Fruit fly (Drosophila melanogaster) whole organism, embryonic: ENCODE data around the gene Lamp1.

Source experiments
- Awh ChIP-seq: fragments of 200-800 bp; sonication (Bioruptor generic); IDR thresholded peaks from 2 replicates; pipeline ENCODE4, ENCODE4 v1.3.6; 2022; ENCODE audit warnings: missing biosample characterization, missing genetic modification characterization
- CG10543 ChIP-seq: fragments of 200-800 bp; sonication (Bioruptor generic); optimal IDR thresholded peaks from 3 replicates; lab custom pipeline; 2017; ENCODE audit warnings: missing biosample characterization, mild to moderate bottlenecking, missing genetic modification characterization, moderate library complexity
- CG10654 ChIP-seq: fragments of 200-800 bp; sonication (Bioruptor generic); optimal IDR thresholded peaks from 2 replicates; lab custom pipeline; 2016; ENCODE audit warnings: missing biosample characterization, missing genetic modification characterization
- CG10979 ChIP-seq: fragments of 200-800 bp; sonication (Bioruptor generic); optimal IDR thresholded peaks from 2 replicates; lab custom pipeline; 2018; ENCODE audit warnings: missing biosample characterization, mild to moderate bottlenecking, missing genetic modification characterization, moderate library complexity
- CG12104 ChIP-seq: fragments of 200-800 bp; sonication (Bioruptor generic); optimal IDR thresholded peaks from 3 replicates; lab custom pipeline; 2016; ENCODE audit warnings: missing biosample characterization, missing genetic modification characterization
- CG12155 ChIP-seq: fragments of 200-800 bp; sonication (Bioruptor generic); optimal IDR thresholded peaks from 3 replicates; lab custom pipeline; 2016; ENCODE audit warnings: missing biosample characterization, missing genetic modification characterization
- CG15011 ChIP-seq: fragments of 200-800 bp; sonication (Bioruptor generic); optimal IDR thresholded peaks from 3 replicates; lab custom pipeline; 2018; ENCODE audit warnings: missing biosample characterization, mild to moderate bottlenecking, missing genetic modification characterization
- CG15514 ChIP-seq: fragments of 200-800 bp; sonication (Bioruptor generic); optimal IDR thresholded peaks from 3 replicates; lab custom pipeline; 2017; ENCODE audit warnings: missing biosample characterization, missing genetic modification characterization, mild to moderate bottlenecking, moderate library complexity, missing genetic modification reagents
- CG16815 ChIP-seq: fragments of 200-800 bp; sonication (Bioruptor generic); optimal IDR thresholded peaks from 3 replicates; lab custom pipeline; 2017; ENCODE audit warnings: missing biosample characterization, mild to moderate bottlenecking, missing genetic modification characterization
- CG17912 ChIP-seq: fragments of 200-800 bp; sonication (Bioruptor generic); optimal IDR thresholded peaks from 2 replicates; lab custom pipeline; 2018; ENCODE audit warnings: missing biosample characterization, mild to moderate bottlenecking, missing genetic modification characterization
- CG31388 ChIP-seq: fragments of 200-800 bp; sonication (Bioruptor generic); optimal IDR thresholded peaks from 2 replicates; lab custom pipeline; 2016; ENCODE audit warnings: missing biosample characterization, missing genetic modification characterization
- CG32772 ChIP-seq: fragments of 200-800 bp; sonication (Bioruptor generic); IDR thresholded peaks from 2 replicates; pipeline ENCODE4 v1.3.6; 2022; ENCODE audit warnings: missing biosample characterization, missing genetic modification characterization
- CG5180 ChIP-seq: fragments of 200-800 bp; sonication (Bioruptor generic); optimal IDR thresholded peaks from 3 replicates; lab custom pipeline; 2017; ENCODE audit warnings: missing biosample characterization, missing genetic modification characterization, mild to moderate bottlenecking, moderate library complexity, missing genetic modification reagents
- CG5953 ChIP-seq: fragments of 200-800 bp; sonication (Bioruptor generic); IDR thresholded peaks from 2 replicates; pipeline ENCODE4 v1.3.6; 2022; ENCODE audit warnings: missing biosample characterization, missing genetic modification characterization
- CG6654 ChIP-seq: fragments of 200-800 bp; sonication (Bioruptor generic); optimal IDR thresholded peaks from 2 replicates; lab custom pipeline; 2017; ENCODE audit warnings: missing biosample characterization, mild to moderate bottlenecking, missing genetic modification characterization
- CG7745 ChIP-seq: fragments of 200-800 bp; sonication (Bioruptor generic); optimal IDR thresholded peaks from 2 replicates; lab custom pipeline; 2018; ENCODE audit warnings: missing biosample characterization, mild to moderate bottlenecking, missing genetic modification characterization, moderate library complexity
- CG8359 ChIP-seq: fragments of 200-800 bp; sonication (Bioruptor generic); optimal IDR thresholded peaks from 2 replicates; lab custom pipeline; 2017; ENCODE audit warnings: missing biosample characterization, mild to moderate bottlenecking, missing genetic modification characterization, borderline replicate concordance
- CTCF ChIP-seq: fragments of 200-800 bp; sonication (Bioruptor generic); optimal IDR thresholded peaks from 2 replicates; lab custom pipeline; 2017; ENCODE audit warnings: missing biosample characterization, mild to moderate bottlenecking, missing genetic modification characterization, moderate library complexity
- D19A ChIP-seq: fragments of 200-800 bp; optimal IDR thresholded peaks from 3 replicates; lab custom pipeline; 2019; ENCODE audit warnings: missing biosample characterization, mild to moderate bottlenecking, missing genetic modification characterization, moderate library complexity
- HLH54F ChIP-seq: fragments of 200-800 bp; sonication (Bioruptor generic); optimal IDR thresholded peaks from 3 replicates; lab custom pipeline; 2016; ENCODE audit warnings: missing biosample characterization, missing genetic modification characterization
- Hey ChIP-seq: fragments of 200-800 bp; sonication (Bioruptor generic); optimal IDR thresholded peaks from 3 replicates; lab custom pipeline; 2018; ENCODE audit warnings: missing biosample characterization, mild to moderate bottlenecking, missing genetic modification characterization
- Lhr ChIP-seq: fragments of 200-800 bp; sonication (Bioruptor generic); optimal IDR thresholded peaks from 3 replicates; lab custom pipeline; 2017; ENCODE audit warnings: mild to moderate bottlenecking, missing biosample characterization, missing genetic modification reagents, missing genetic modification characterization
- MBD-R2 ChIP-seq: fragments of 200-800 bp; sonication (Bioruptor generic); IDR thresholded peaks from 2 replicates; pipeline ENCODE4 v1.3.6; 2022; ENCODE audit warnings: missing biosample characterization, missing genetic modification characterization
- Xbp1 ChIP-seq: fragments of 200-800 bp; sonication (Bioruptor generic); optimal IDR thresholded peaks from 3 replicates; lab custom pipeline; 2016; ENCODE audit warnings: missing biosample characterization, mild to moderate bottlenecking, missing genetic modification characterization
- Xrp1 ChIP-seq: fragments of 200-800 bp; sonication (Bioruptor generic); IDR thresholded peaks from 2 replicates; pipeline ENCODE4 v1.3.6; 2022; ENCODE audit warnings: missing biosample characterization, missing genetic modification characterization
- aop ChIP-seq: fragments of 200-800 bp; sonication (Bioruptor generic); IDR thresholded peaks from 2 replicates; pipeline ENCODE4 v1.3.6; 2022; ENCODE audit warnings: missing biosample characterization, missing genetic modification characterization
- az2 ChIP-seq: fragments of 200-800 bp; sonication (Bioruptor generic); optimal IDR thresholded peaks from 3 replicates; lab custom pipeline; 2016; ENCODE audit warnings: missing biosample characterization, missing genetic modification characterization
- btn ChIP-seq: fragments of 200-800 bp; sonication (Bioruptor generic); optimal IDR thresholded peaks from 2 replicates; lab custom pipeline; 2016; ENCODE audit warnings: missing biosample characterization, missing genetic modification characterization
- cato ChIP-seq: fragments of 200-800 bp; sonication (Bioruptor generic); optimal IDR thresholded peaks from 2 replicates; lab custom pipeline; 2016; ENCODE audit warnings: missing biosample characterization, missing genetic modification characterization, borderline replicate concordance
- cwo ChIP-seq: fragments of 200-800 bp; sonication (Bioruptor generic); optimal IDR thresholded peaks from 3 replicates; lab custom pipeline; 2017; ENCODE audit warnings: missing biosample characterization, missing genetic modification characterization, mild to moderate bottlenecking, moderate library complexity, missing genetic modification reagents
- dmrt11E ChIP-seq: fragments of 200-800 bp; sonication (Bioruptor generic); optimal IDR thresholded peaks from 3 replicates; lab custom pipeline; 2018; ENCODE audit warnings: missing biosample characterization, mild to moderate bottlenecking, missing genetic modification characterization, moderate library complexity
- dmrt99B ChIP-seq: fragments of 200-800 bp; sonication (Bioruptor generic); optimal IDR thresholded peaks from 2 replicates; lab custom pipeline; 2018; ENCODE audit warnings: missing biosample characterization, mild to moderate bottlenecking, missing genetic modification characterization, moderate library complexity
- exex ChIP-seq: fragments of 200-800 bp; sonication (Bioruptor generic); optimal IDR thresholded peaks from 4 replicates; lab custom pipeline; 2018; ENCODE audit warnings: missing biosample characterization, mild to moderate bottlenecking, missing genetic modification characterization, moderate library complexity
- jing ChIP-seq: fragments of 200-800 bp; sonication (Bioruptor generic); optimal IDR thresholded peaks from 2 replicates; lab custom pipeline; 2018; ENCODE audit warnings: missing biosample characterization, mild to moderate bottlenecking, missing genetic modification characterization
- mirr ChIP-seq: fragments of 200-800 bp; sonication (Bioruptor generic); optimal IDR thresholded peaks from 3 replicates; lab custom pipeline; 2018; ENCODE audit warnings: missing biosample characterization, mild to moderate bottlenecking, missing genetic modification characterization
- nerfin-2 ChIP-seq: fragments of 200-800 bp; sonication (Bioruptor generic); IDR thresholded peaks from 2 replicates; pipeline ENCODE4 v1.3.6; 2022; ENCODE audit warnings: missing biosample characterization, missing genetic modification characterization; ENCODE audit not compliant: partially characterized antibody
- nmo ChIP-seq: fragments of 200-800 bp; sonication (Bioruptor generic); optimal IDR thresholded peaks from 2 replicates; lab custom pipeline; 2018; ENCODE audit warnings: missing biosample characterization, mild to moderate bottlenecking, missing genetic modification characterization, moderate library complexity
- sens ChIP-seq: fragments of 200-800 bp; sonication (Bioruptor generic); peaks from one replicate; lab custom pipeline; 2016; ENCODE audit warnings: missing biosample characterization, missing genetic modification characterization
- sug ChIP-seq: fragments of 200-800 bp; optimal IDR thresholded peaks from 2 replicates; lab custom pipeline; 2019; ENCODE audit warnings: missing biosample characterization, mild to moderate bottlenecking, missing genetic modification characterization, moderate library complexity
- trh ChIP-seq: fragments of 200-800 bp; sonication (Bioruptor generic); optimal IDR thresholded peaks from 2 replicates; lab custom pipeline; 2016; ENCODE audit warnings: missing biosample characterization, missing genetic modification characterization
- ttk ChIP-seq: fragments of 200-800 bp; sonication (Bioruptor generic); IDR thresholded peaks from 2 replicates; pipeline ENCODE4 v2.1.2; 2022; ENCODE audit warnings: missing biosample characterization, missing genetic modification characterization
- unpg ChIP-seq: fragments of 200-800 bp; sonication (Bioruptor generic); optimal IDR thresholded peaks from 3 replicates; lab custom pipeline; 2018; ENCODE audit warnings: missing biosample characterization, mild to moderate bottlenecking, missing genetic modification characterization, moderate library complexity
- usp ChIP-seq: fragments of >200 bp; optimal IDR thresholded peaks from 2 replicates; lab custom pipeline; 2017; ENCODE audit warnings: missing biosample characterization, missing genetic modification characterization
- vnd ChIP-seq: fragments of 200-800 bp; sonication (Bioruptor generic); IDR thresholded peaks from 3 replicates; pipeline ENCODE4 v1.3.6; 2022; ENCODE audit warnings: missing biosample characterization, missing genetic modification characterization; ENCODE audit not compliant: partially characterized antibody
- wek ChIP-seq: fragments of 200-800 bp; sonication (Bioruptor generic); optimal IDR thresholded peaks from 3 replicates; lab custom pipeline; 2018; ENCODE audit warnings: missing biosample characterization, mild to moderate bottlenecking, missing genetic modification characterization, moderate library complexity
- z ChIP-seq: fragments of 200-800 bp; sonication (Bioruptor generic); IDR thresholded peaks from 3 replicates; pipeline ENCODE4 v1.3.6; 2022; ENCODE audit warnings: missing biosample characterization, missing genetic modification characterization

The Lamp1 gene

DNA sequence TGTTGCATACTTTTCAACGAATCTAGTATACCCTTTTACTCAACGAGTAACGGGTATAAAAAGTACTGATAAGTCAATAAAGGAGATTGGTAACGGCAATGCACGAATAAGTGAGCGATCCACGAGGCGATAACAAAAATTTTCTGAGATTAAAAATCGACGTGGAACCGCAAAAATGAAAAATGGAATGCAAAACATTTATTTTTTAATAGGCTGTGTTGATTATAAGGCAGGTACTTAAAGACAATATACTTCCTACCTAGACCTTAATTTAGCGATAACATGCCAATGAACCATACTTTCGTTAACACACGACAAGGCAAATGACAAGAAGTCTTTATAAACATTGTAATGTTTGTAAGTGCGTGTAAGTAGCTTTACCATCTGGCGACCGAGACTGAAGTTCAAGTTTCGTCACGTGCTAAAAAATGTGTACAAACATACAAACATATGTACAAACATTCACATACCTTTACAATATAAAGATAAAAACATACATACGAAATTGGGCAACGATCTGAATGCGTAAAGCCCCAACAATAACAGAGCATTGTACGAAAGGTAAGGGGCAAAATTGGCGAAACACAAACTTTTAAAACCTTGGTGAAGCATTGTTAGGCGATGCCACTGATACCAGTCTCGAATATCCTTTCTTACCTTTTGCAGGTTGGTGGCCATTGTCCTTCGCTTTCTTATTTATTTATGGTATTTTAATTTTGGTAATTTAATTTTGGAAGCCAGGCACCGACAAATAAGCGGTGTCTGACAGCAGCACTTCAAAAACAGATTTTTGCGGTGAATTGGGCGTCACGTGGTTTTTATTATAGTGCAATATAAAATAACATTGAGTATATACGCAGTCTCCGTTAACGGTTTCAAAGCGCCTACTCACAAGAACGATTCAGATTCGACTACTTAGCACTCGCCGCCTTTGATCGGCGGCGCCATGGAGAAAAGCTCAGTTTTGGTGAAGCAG is 49.8 kb downstream of the Lamp1 start (continued):
- peak; percentile 6 for TF ChIP-seq CG15011 (GFP tag; lab: Kevin White, UChicago)
- TF ChIP-seq sug (tag; lab: Kevin White, UChicago) = peak; percentile 57
- peak; percentile 61 for TF ChIP-seq mirr (GFP tag; lab: Kevin White, UChicago)
- no peak for TF ChIP-seq Hey (tag; lab: Kevin White, UChicago)
- no peak for TF ChIP-seq CG7745 (tag; lab: Kevin White, UChicago)
- TF ChIP-seq btn = no peak
- TF ChIP-seq exex = peak; percentile 78
- TF ChIP-seq CG15514 = no peak
- no peak for TF ChIP-seq ttk (GFP tag; lab: Robert Waterston, UW)
- TF ChIP-seq Awh = no peak
- TF ChIP-seq cwo (GFP tag; lab: Kevin White, UChicago) = peak; percentile 83
- no peak for TF ChIP-seq CG16815 (GFP tag; lab: Kevin White, UChicago)
- TF ChIP-seq CTCF (GFP tag; lab: Kevin White, UChicago) = no peak
- no peak for TF ChIP-seq dmrt99B
- TF ChIP-seq CG6654 = no peak
- peak; percentile 67 for TF ChIP-seq sens
- TF ChIP-seq z (GFP tag; lab: Robert Waterston, UW) = 0 out of 3 replicates have a peak, but pooled peaks have one; percentile 29
- peak; percentile 34 for TF ChIP-seq CG12155 (GFP tag; lab: Kevin White, UChicago)

DNA sequence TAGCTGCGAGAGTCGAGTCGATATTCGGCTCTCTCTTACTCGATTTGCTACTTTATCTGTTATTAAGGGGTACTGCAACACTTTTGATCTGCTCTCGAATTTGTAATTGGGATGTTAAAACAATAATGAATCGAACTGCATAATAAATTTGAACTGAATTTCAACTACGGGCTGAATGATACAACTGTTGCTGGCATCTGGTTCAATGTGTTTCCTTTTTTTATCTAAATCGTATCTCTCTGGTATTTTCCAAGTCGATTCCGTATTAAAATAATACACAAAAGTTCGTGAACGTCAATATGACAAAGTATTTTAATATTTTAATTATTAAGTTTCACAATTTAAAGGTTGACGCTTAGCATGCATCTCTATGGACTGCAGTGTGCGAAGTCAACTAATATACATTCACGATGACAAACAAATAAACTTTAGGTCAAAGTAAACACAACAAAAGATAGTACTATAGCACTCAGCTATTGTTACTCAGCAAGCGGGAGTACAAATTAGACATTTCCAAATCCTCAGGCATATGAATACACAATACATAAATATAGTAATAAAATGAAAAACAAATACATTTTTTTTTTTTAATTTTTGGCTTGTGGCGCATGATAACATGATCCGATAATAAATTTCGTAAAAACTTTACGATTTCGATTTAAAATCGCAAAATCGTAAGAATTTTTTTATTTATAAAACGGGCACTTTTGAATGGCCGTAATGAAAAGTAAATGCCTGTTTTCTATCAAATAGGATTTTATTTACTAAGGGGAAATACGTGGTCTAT is 50.7 kb downstream of the Lamp1 start, which contains the start of gene CG2201:
TSS of gene CG2201 (minus strand) at position 396 of the 787 bp plus-strand sequence.
- TF ChIP-seq aop = no peak
- TF ChIP-seq wek (GFP tag; lab: Kevin White, UChicago) = peak; percentile 58
- peak; percentile 28 for TF ChIP-seq CG12104
- peak; percentile 45 for TF ChIP-seq Xbp1
- TF ChIP-seq CG31388 = peak; percentile 21
- TF ChIP-seq dmrt11E (tag; lab: Kevin White, UChicago) = peak; percentile 20
- TF ChIP-seq nerfin-2 = no peak
- TF ChIP-seq CG5180 (GFP tag; lab: Kevin White, UChicago) = peak; percentile 81
- TF ChIP-seq CG10654 (GFP tag; lab: Kevin White, UChicago) = peak; percentile 26
- peak; percentile 2 for TF ChIP-seq cato
- TF ChIP-seq D19A (tag; lab: Kevin White, UChicago) = peak; percentile 43
- no peak for TF ChIP-seq Awh
- peak; percentile 8 for TF ChIP-seq CG10543
- TF ChIP-seq MBD-R2 = peak; percentile 49
- peak; percentile 54 for TF ChIP-seq unpg (GFP tag; lab: Kevin White, UChicago)
- peak; percentile 25 for TF ChIP-seq CG10979 (tag; lab: Kevin White, UChicago)
- TF ChIP-seq CG8359 (GFP tag; lab: Kevin White, UChicago) = peak; percentile 30
- TF ChIP-seq CG17912 (GFP tag; lab: Kevin White, UChicago) = peak; percentile 80
- TF ChIP-seq Xrp1 (GFP tag; lab: Robert Waterston, UW) = no peak
- peak; percentile 8 for TF ChIP-seq az2
- TF ChIP-seq vnd = no peak
- TF ChIP-seq HLH54F = no peak
- TF ChIP-seq CG5953 (GFP tag; lab: Robert Waterston, UW) = peak; percentile 59; the same call in 1 of the 2 replicates
- peak; percentile 83 for TF ChIP-seq Lhr (GFP tag; lab: Kevin White, UChicago)
- peak; percentile 56 for TF ChIP-seq trh (GFP tag; lab: Kevin White, UChicago)
- peak; percentile 37 for TF ChIP-seq nmo (GFP tag; lab: Kevin White, UChicago)
- TF ChIP-seq usp (GFP tag; lab: Kevin White, UChicago) = no peak
- peak; percentile 16 for TF ChIP-seq jing (GFP tag; lab: Kevin White, UChicago)
- peak; percentile 15; the same call in 1 of the 2 replicates for TF ChIP-seq CG32772 (GFP tag; lab: Robert Waterston, UW)
